Worm (Caenorhabditis elegans): ENCODE results near the gene fbxc-19.
"Not testable (repeated sequence)": the region's sequence is repeated elsewhere in the genome, so short reads cannot be mapped to it uniquely, and the experiment has no call there.

The fbxc-19 gene

DNA sequence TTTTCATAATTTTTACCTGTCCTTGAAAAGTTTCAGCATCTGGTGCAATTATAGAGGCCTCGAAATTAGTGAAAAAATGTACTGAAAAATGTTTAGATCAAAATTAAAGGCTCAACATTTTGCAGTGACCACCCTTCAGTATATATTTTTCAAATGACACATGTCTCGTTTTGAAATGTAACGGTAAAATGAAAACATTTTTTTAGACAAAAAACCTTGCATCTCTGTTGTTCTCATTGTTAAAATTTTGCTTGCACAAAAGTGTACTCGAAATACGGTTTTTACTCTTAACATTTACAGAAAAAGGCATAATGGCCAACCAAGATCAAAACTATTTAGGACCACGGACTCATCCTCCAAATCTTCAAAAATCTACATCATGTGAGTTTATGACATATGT, 4.0 kb downstream of the fbxc-19 start, which contains the start of gene math-41:
math-41 (plus strand) TSS at position 301 of the 400 bp plus-strand sequence.
- not testable (repeated sequence) for TF ChIP-seq W03F9.2, dao-5, him-1 (tag; optimal IDR thresholded peaks at IDR 0.05)

ce11 chrII:1830182-1830682, 10.0 kb downstream of the fbxc-19 start, which contains the start of gene math-40:
Gene math-40, plus strand, starts transcription at chrII:1830632.
- no peak for TF ChIP-seq W03F9.2 (tag; optimal IDR thresholded peaks at IDR 0.05)

DNA sequence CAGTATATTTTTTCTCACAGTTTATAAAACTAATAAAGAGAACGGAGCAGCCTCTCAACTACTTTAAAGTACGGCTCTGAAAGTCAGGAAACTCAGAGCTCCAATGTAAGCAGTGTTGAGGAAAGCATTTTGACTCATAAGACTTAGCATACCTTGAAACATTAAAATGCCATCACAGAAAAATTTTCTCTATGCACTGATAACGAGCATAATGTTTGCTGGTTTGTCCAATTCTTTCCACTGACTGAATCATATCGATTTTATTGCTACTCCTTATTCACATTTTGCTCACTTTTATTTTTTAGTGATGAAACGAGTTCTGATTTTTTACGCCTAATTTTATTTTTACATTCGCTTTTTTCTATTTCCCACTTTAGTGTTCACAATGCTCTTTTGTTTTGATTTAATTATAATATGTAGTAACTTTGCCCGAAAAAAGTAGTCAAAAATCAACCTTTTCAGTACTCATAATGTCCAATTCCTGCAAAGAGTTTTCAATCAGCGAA, 11.7 kb downstream of the fbxc-19 start, which contains the start of gene math-39:
math-39 (plus strand) TSS at position 456 of the 506 bp plus-strand sequence.
- TF ChIP-seq W03F9.2 (tag; optimal IDR thresholded peaks at IDR 0.05) (no peak), dao-5 (tag; optimal IDR thresholded peaks at IDR 0.05) (no peak), him-1 (tag; optimal IDR thresholded peaks at IDR 0.05) (no peak)

DNA sequence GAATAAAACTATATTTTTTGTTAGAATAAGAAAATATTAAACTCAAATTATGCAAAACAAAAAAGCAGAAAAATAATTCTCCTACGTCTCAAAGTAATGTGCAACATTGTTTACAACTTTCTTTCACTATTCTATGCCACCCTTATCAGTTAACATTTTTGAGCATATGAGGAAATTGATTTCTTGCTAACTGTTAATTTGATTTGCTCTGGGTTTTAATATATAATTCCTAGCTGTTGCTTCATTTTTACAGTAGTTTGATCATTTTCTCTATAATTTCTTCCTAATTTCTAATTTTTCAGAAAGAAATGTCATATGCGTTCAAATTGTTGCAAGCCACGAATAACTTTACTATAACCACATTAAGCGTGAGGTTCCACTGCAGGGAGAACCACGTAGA, 15.9 kb downstream of the fbxc-19 start, which contains the start of gene T08E11.1:
T08E11.1 (plus strand) TSS at position 301 of the 400 bp plus-strand sequence.
- TF ChIP-seq dao-5 (tag; optimal IDR thresholded peaks at IDR 0.05): no peak
- no peak for TF ChIP-seq him-1 (tag; optimal IDR thresholded peaks at IDR 0.05)
- TF ChIP-seq W03F9.2 (tag; optimal IDR thresholded peaks at IDR 0.05): no peak

ce11 chrII:1842894-1843293, 22.6 kb downstream of the fbxc-19 start, which contains the start of the genes C52E2.5 and C52E2.4:
Gene C52E2.5, minus strand, starts transcription at chrII:1842936.
Gene C52E2.4, plus strand, starts transcription at chrII:1843145.
- no peak for TF ChIP-seq W03F9.2 (tag; optimal IDR thresholded peaks at IDR 0.05)
- no peak for TF ChIP-seq him-1 (tag; optimal IDR thresholded peaks at IDR 0.05)
- TF ChIP-seq dao-5 (tag; optimal IDR thresholded peaks at IDR 0.05): no peak

DNA sequence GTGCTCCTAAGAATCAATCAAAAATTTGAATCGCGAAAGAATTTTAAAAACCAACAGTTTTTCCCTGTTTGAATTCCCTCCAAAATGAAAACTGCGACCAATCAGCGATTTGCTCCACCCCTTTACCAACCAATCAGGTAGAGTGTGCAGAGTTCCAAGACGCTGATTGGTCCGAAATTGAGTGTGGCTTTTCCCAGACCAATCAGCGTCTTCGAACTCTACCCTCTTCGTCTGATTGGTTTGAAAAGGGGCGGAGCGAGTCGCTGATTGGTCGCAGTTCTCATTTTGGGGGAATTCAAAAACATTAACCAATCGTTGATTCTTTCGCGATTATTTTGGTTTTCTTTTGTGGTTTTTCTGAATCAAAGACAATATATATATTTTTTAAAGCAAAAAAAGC, 24.3 kb downstream of the fbxc-19 start:
- no peak for TF ChIP-seq W03F9.2 (tag; optimal IDR thresholded peaks at IDR 0.05)
- no peak for TF ChIP-seq dao-5 (tag; optimal IDR thresholded peaks at IDR 0.05)
- no peak for TF ChIP-seq him-1 (tag; optimal IDR thresholded peaks at IDR 0.05)

DNA sequence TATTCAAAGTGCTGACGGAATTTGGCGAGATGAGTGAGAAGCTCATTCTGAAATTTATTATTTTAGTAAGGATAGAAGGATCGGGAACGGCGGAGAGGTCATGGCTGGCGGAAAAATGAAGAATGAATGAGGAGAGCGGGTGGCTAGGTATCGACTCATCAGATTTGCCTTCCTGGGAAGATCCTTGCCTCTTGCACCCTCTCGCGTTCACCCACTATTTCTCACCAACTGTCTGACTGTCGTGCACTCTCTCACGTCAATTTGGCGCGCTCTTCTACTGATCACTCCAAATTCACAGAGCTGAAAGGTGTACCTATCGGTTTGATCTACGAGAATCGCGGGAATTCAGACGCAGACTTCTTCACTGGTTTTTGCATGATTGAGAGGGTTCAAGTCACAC, 27.8 kb downstream of the fbxc-19 start, which contains the start of gene fbxb-97:
fbxb-97 (minus strand) TSS at position 53 of the 400 bp plus-strand sequence.
- TF ChIP-seq W03F9.2 (tag; optimal IDR thresholded peaks at IDR 0.05): no peak
- TF ChIP-seq him-1 (tag; optimal IDR thresholded peaks at IDR 0.05): no peak

DNA sequence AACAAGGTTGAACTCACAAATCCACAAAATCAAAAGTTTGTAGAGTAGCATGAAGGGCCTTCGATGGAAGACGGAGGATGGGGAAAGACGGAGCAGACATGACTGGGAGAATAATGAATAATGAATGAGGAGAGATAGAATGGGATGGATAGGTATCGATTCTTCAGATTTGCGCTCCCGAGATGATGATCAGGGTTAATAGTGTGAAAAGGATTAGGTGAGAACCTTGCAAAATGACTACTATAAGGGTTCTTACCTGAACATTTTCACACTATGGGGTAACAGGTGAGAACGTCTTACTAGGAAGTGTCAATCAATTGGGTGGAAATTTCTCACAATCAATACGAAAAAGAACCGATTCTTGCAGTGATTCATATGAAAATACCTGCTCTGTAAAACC, 30.0 kb downstream of the fbxc-19 start, which contains the start of gene fbxb-96:
fbxb-96 (minus strand) TSS at position 101 of the 400 bp plus-strand sequence.
- TF ChIP-seq him-1 (tag; optimal IDR thresholded peaks at IDR 0.05): no peak
- TF ChIP-seq dao-5 (tag; optimal IDR thresholded peaks at IDR 0.05): no peak
- TF ChIP-seq W03F9.2 (tag; optimal IDR thresholded peaks at IDR 0.05): no peak

DNA sequence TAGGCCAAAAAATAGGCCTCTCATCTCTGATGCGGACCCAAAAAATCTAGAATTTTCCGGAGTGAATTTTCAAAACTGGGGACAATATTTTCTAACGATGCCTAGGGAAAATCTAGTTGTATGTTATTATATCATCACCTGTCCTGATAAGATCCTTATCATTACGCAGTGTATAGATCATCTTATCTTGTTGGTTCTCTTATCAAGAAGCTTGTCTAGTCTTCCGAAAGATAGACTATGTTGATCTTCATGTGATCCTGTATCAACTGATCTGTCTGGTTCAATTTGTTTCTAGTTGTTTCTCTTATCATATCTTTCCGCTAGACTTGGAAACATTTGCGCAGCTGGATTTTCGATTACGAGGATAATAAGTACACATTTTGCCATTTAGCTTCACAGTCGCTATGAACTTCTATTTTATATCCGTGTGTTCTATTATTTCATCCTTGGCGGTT, 30.6 kb downstream of the fbxc-19 start, which contains the start of gene C52E2.3:
C52E2.3 (plus strand) TSS at position 405 of the 455 bp plus-strand sequence.
- TF ChIP-seq W03F9.2 (tag; optimal IDR thresholded peaks at IDR 0.05) (no peak), him-1 (tag; optimal IDR thresholded peaks at IDR 0.05) (no peak), dao-5 (tag; optimal IDR thresholded peaks at IDR 0.05) (no peak)

DNA sequence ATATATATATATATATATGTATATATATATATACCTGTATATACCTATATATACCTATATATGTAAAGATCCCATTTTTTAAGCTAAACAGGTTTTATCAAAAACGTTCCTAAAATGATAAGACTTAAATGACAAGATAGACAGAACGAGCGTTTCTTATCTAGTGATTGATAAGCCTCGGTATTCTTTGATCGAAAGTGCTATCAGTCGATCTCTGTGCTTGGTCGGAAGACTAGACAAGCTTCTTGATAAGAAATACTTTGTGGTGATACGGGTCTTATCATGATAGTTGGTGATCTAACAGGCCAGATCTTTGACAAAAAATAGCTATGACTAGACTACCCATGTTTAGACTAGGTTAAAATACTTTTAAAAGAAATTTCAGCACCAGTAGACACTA, 31.4 kb downstream of the fbxc-19 start:
- no peak for TF ChIP-seq him-1 (tag; optimal IDR thresholded peaks at IDR 0.05)

DNA sequence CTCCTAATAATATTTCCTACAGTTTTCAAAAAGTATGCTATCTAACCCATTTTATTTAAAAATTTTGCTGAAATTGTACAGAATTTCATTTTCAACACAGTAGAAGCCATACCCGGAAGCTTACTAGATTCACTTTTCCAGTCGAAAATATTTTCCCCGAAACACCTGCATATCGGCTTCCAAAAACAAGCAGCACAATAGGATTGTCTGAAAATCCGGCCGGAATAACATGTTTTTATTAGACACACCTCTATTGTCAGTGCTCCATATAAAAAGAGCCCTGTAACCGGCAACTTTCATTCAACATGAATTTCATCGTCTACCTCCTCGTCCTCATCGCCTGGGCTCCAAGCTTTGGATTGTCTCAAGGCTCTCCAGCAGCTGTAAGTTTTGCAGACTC, 32.2 kb downstream of the fbxc-19 start, which contains the start of gene C52E2.2:
C52E2.2 (plus strand) TSS at position 301 of the 400 bp plus-strand sequence.
- TF ChIP-seq him-1 (tag; optimal IDR thresholded peaks at IDR 0.05): no peak
- TF ChIP-seq W03F9.2 (tag; optimal IDR thresholded peaks at IDR 0.05): no peak
- no peak for TF ChIP-seq dao-5 (tag; optimal IDR thresholded peaks at IDR 0.05)

DNA sequence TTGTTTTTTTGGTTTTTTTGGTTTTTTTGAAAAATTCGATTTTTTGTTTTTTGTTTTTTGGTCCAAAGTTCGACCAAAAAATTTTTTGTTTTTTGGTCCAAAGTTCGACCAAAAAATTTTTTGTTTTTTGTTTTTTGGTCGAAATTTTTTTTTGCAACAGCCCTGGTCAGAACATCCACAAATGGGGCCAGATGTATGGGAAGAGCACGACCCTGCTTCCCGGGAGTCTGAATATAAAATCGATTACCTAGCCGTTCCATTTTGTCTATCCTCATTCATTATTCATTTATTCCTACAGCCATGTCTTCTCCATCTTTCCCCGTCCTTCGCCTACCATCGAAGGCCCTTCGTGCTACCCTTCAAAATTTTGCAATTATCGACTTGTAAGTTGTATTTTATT, 33.8 kb downstream of the fbxc-19 start, which contains the start of gene fbxb-95:
fbxb-95 (plus strand) TSS at position 301 of the 400 bp plus-strand sequence.
- not testable (repeated sequence) for TF ChIP-seq dao-5, W03F9.2, him-1 (tag; optimal IDR thresholded peaks at IDR 0.05)

DNA sequence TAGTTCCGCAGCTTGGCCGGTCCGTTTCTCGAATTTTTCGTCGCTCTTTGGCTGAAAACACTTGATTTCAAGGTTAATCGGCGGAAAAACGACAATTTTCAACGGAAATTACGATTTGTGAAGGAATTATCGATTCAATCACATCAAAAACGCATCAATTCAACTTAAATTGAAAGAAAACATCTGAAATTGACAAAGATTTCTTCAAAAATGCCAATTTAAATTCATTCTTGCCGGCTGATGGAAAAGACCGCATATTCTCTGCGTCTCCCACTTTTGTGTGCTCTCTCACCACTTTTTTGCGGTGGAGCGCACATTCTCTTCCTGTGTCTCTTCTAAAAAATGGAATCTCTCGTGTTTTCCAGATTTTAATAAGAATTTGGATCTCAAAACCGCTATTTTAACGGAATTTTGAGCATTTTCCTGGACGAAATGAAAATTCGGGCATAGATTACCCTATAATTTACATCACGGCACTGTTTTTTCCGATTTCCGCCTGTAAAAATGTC, 41.1 kb downstream of the fbxc-19 start, which contains the start of gene C16C4.18:
C16C4.18 (minus strand) TSS at position 51 of the 509 bp plus-strand sequence.
- not testable (repeated sequence) for TF ChIP-seq W03F9.2, dao-5, him-1 (tag; optimal IDR thresholded peaks at IDR 0.05)

DNA sequence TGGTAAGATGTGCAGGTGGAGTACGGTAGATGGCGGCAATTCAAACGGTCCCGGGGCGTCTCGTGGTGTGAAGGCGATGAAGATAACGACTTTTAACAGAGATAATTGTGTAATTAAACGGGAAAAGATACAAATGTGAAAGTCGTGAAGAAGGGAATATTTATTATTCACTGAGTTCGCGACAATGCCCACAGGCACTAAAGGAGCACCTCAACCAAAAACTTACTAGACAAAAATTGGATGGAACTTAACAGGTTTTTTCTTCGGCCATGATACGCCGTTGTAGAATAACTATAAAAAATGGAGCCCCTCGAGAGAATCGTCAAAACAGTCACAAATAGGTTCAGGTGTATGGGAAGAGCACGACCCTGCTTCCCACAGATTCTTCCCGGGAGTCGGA, 42.1 kb downstream of the fbxc-19 start, which contains the start of gene fbxb-98:
fbxb-98 (plus strand) TSS at position 301 of the 400 bp plus-strand sequence.
- not testable (repeated sequence) for TF ChIP-seq him-1, W03F9.2, dao-5 (tag; optimal IDR thresholded peaks at IDR 0.05)
